Worm (Caenorhabditis elegans) whole organism, L3 larva: Measurements from ENCODE around the gene T24E12.1.

Experiments
- R02D3.7 ChIP-seq: fragments of 150-350 bp; optimal IDR thresholded peaks from 2 replicates; lab custom pipeline; 2014; ENCODE audit warnings: missing biosample characterization, missing genetic modification characterization
- aly-2 ChIP-seq: fragments of 150-350 bp; optimal IDR thresholded peaks from 2 replicates; lab custom pipeline; 2014; ENCODE audit warnings: missing biosample characterization, missing genetic modification characterization
- ama-1 ChIP-seq: fragments of 150-350 bp; optimal IDR thresholded peaks from 2 replicates; lab custom pipeline; 2018
- ceh-16 ChIP-seq: sonication (generic microtip); optimal IDR thresholded peaks from 2 replicates; lab custom pipeline; 2017; ENCODE audit warnings: missing biosample characterization, missing genetic modification characterization
- ceh-28 ChIP-seq: fragments of 150-350 bp; optimal IDR thresholded peaks from 2 replicates; lab custom pipeline; 2014; ENCODE audit warnings: missing biosample characterization, missing genetic modification reagents, missing genetic modification characterization
- ceh-9 ChIP-seq: sonication (generic microtip); optimal IDR thresholded peaks from 2 replicates; lab custom pipeline; 2018; ENCODE audit warnings: missing biosample characterization, missing genetic modification characterization
- daf-12 ChIP-seq: fragments of 150-350 bp; optimal IDR thresholded peaks from 2 replicates; lab custom pipeline; 2014; ENCODE audit warnings: missing biosample characterization, missing genetic modification reagents, missing genetic modification characterization
- egl-27 ChIP-seq: sonication (generic microtip); optimal IDR thresholded peaks from 4 replicates; lab custom pipeline; 2017; ENCODE audit warnings: missing biosample characterization, missing genetic modification reagents, missing genetic modification characterization
- egl-5 ChIP-seq: fragments of 150-350 bp; optimal IDR thresholded peaks from 2 replicates; lab custom pipeline; 2017; ENCODE audit warnings: missing biosample characterization, missing genetic modification reagents, missing genetic modification characterization, inconsistent platforms
- elt-1 ChIP-seq: fragments of 150-350 bp; optimal IDR thresholded peaks from 2 replicates; lab custom pipeline; 2014; ENCODE audit warnings: missing biosample characterization, missing genetic modification characterization
- elt-2 ChIP-seq: sonication (generic microtip); optimal IDR thresholded peaks from 2 replicates; lab custom pipeline; 2016; ENCODE audit warnings: missing genetic modification reagents, mild to moderate bottlenecking, missing genetic modification characterization, missing compliant biosample characterization
- elt-3 ChIP-seq, 3 experiments: fragments of 150-350 bp in 1 of 3; sonication (generic microtip) in 2 of 3; optimal IDR thresholded peaks; 2 replicates in 2 of 3; 4 replicates in 1 of 3; lab custom pipeline; 2014 to 2017; ENCODE audit warnings: missing biosample characterization in 3 of 3, missing genetic modification characterization in 3 of 3
- eor-1 ChIP-seq, 2 experiments: fragments of 150-350 bp; optimal IDR thresholded peaks; 2 replicates each; lab custom pipeline; 2014 to 2018; ENCODE audit warnings: missing biosample characterization in 2 of 2, missing genetic modification characterization in 2 of 2
- fkh-10 ChIP-seq: sonication (generic microtip); optimal IDR thresholded peaks from 2 replicates; lab custom pipeline; 2017; ENCODE audit warnings: missing biosample characterization, missing genetic modification reagents, missing genetic modification characterization
- fkh-2 ChIP-seq: fragments of 150-350 bp; optimal IDR thresholded peaks from 2 replicates; lab custom pipeline; 2014; ENCODE audit warnings: missing biosample characterization, missing genetic modification reagents, missing genetic modification characterization
- fos-1 ChIP-seq: fragments of 150-350 bp; optimal IDR thresholded peaks from 2 replicates; lab custom pipeline; 2014; ENCODE audit warnings: missing biosample characterization, missing genetic modification characterization
- hmg-11 ChIP-seq: sonication (generic microtip); optimal IDR thresholded peaks from 2 replicates; lab custom pipeline; 2016; ENCODE audit warnings: missing genetic modification characterization, missing compliant biosample characterization
- jun-1 ChIP-seq: fragments of 150-350 bp; optimal IDR thresholded peaks from 2 replicates; lab custom pipeline; 2014; ENCODE audit warnings: missing biosample characterization, missing genetic modification reagents, missing genetic modification characterization
- lin-15B ChIP-seq: fragments of 150-350 bp; optimal IDR thresholded peaks from 2 replicates; lab custom pipeline; 2014; ENCODE audit warnings: missing biosample characterization, missing genetic modification characterization
- lin-39 ChIP-seq: fragments of 150-350 bp; optimal IDR thresholded peaks from 2 replicates; lab custom pipeline; 2018; ENCODE audit warnings: missing biosample characterization, missing genetic modification reagents, missing genetic modification characterization
- lsy-12 ChIP-seq: sonication (generic microtip); optimal IDR thresholded peaks from 2 replicates; lab custom pipeline; 2016; ENCODE audit warnings: mild to moderate bottlenecking, missing genetic modification characterization, missing compliant biosample characterization
- mml-1 ChIP-seq: fragments of 150-350 bp; sonication (generic microtip); optimal IDR thresholded peaks from 3 replicates; lab custom pipeline; 2014; ENCODE audit warnings: missing biosample characterization, missing genetic modification characterization
- nfya-1 ChIP-seq: sonication (generic microtip); optimal IDR thresholded peaks from 2 replicates; lab custom pipeline; 2017; ENCODE audit warnings: missing genetic modification characterization, mild to moderate bottlenecking, missing compliant biosample characterization, antibody characterized with exemption, moderate library complexity; ENCODE audit not compliant: insufficient read depth
- nhr-11 ChIP-seq: fragments of 150-350 bp; optimal IDR thresholded peaks from 2 replicates; lab custom pipeline; 2014; ENCODE audit warnings: missing biosample characterization, missing genetic modification characterization
- nhr-12 ChIP-seq: fragments of 150-350 bp; optimal IDR thresholded peaks from 2 replicates; lab custom pipeline; 2014; ENCODE audit warnings: missing biosample characterization, missing genetic modification characterization
- nhr-23 ChIP-seq: fragments of 150-350 bp; optimal IDR thresholded peaks from 2 replicates; lab custom pipeline; 2014; ENCODE audit warnings: missing biosample characterization, missing genetic modification reagents, missing genetic modification characterization
- nhr-237 ChIP-seq: fragments of 150-350 bp; optimal IDR thresholded peaks from 2 replicates; lab custom pipeline; 2014; ENCODE audit warnings: missing biosample characterization, missing genetic modification characterization
- nhr-25 ChIP-seq: sonication (generic microtip); optimal IDR thresholded peaks from 2 replicates; lab custom pipeline; 2017; ENCODE audit warnings: missing biosample characterization, missing genetic modification characterization
- nhr-28 ChIP-seq: fragments of 150-350 bp; optimal IDR thresholded peaks from 2 replicates; lab custom pipeline; 2014; ENCODE audit warnings: missing biosample characterization, missing genetic modification characterization
- nhr-43 ChIP-seq: sonication (generic microtip); optimal IDR thresholded peaks from 2 replicates; lab custom pipeline; 2016; ENCODE audit warnings: mild to moderate bottlenecking, missing genetic modification characterization, missing compliant biosample characterization; ENCODE audit not compliant: poor library complexity, severe bottlenecking
- nhr-67 ChIP-seq: fragments of 150-350 bp; optimal IDR thresholded peaks from 2 replicates; lab custom pipeline; 2014; ENCODE audit warnings: missing biosample characterization, missing genetic modification characterization
- nhr-76 ChIP-seq: fragments of 150-350 bp; sonication (generic microtip); optimal IDR thresholded peaks from 5 replicates; lab custom pipeline; 2014; ENCODE audit warnings: missing biosample characterization, missing genetic modification characterization
- nhr-77 ChIP-seq: fragments of 150-350 bp; optimal IDR thresholded peaks from 2 replicates; lab custom pipeline; 2014; ENCODE audit warnings: missing biosample characterization, missing genetic modification characterization
- pha-4 ChIP-seq: fragments of 150-350 bp; optimal IDR thresholded peaks from 2 replicates; lab custom pipeline; 2014; ENCODE audit warnings: missing biosample characterization, missing genetic modification reagents, missing genetic modification characterization
- pqm-1 ChIP-seq: fragments of 150-350 bp; optimal IDR thresholded peaks from 2 replicates; lab custom pipeline; 2017; ENCODE audit warnings: missing biosample characterization, missing genetic modification characterization, inconsistent platforms
- sea-2 ChIP-seq: fragments of 150-350 bp; sonication (generic microtip); optimal IDR thresholded peaks from 4 replicates; lab custom pipeline; 2014; ENCODE audit warnings: missing biosample characterization, missing genetic modification reagents, missing genetic modification characterization
- skn-1 ChIP-seq: fragments of 150-350 bp; optimal IDR thresholded peaks from 2 replicates; lab custom pipeline; 2014; ENCODE audit warnings: missing biosample characterization, missing genetic modification characterization
- snpc-4 ChIP-seq: fragments of 150-350 bp; optimal IDR thresholded peaks from 2 replicates; lab custom pipeline; 2014; ENCODE audit warnings: missing biosample characterization, missing genetic modification characterization
- unc-39 ChIP-seq: sonication (generic microtip); optimal IDR thresholded peaks from 4 replicates; lab custom pipeline; 2017; ENCODE audit warnings: missing biosample characterization, missing genetic modification characterization
- unc-62 ChIP-seq: fragments of 150-350 bp; sonication (generic microtip); optimal IDR thresholded peaks from 4 replicates; lab custom pipeline; 2014; ENCODE audit warnings: missing biosample characterization, missing genetic modification reagents, missing genetic modification characterization
- zag-1 ChIP-seq: fragments of 150-350 bp; optimal IDR thresholded peaks from 2 replicates; lab custom pipeline; 2014; ENCODE audit warnings: missing biosample characterization, missing genetic modification characterization
- ztf-4 ChIP-seq: fragments of 150-350 bp; optimal IDR thresholded peaks from 2 replicates; lab custom pipeline; 2014; ENCODE audit warnings: missing biosample characterization, missing genetic modification characterization

T24E12.1 gene

DNA sequence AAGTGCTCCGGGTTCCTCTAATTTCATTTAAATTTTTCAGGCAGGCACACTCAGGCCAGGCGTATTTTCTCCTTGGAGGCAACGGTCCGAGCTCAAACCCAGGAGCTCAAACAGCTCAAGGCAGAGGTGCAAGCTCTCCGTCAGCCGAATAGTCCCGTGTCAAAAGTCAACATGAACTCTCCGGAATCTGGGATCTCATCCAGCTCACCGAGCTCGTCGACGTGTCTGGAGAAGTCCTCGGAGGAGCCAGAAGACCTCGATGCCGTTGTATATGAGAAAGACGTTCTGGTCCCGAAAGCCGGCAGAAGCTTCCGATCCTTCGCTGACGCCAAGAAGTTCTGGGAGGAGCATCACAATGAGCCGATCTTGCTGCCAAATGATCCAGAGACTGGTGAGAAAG, 399 bp downstream of the T24E12.1 start:
- TF ChIP-seq nhr-23 (tag; lab: Kevin White, UChicago) (no peak), nfya-1 (no peak), elt-2 (no peak), ceh-16 (no peak), lsy-12 (tag; lab: Kevin White, UChicago) (no peak), nhr-237 (tag; lab: Kevin White, UChicago) (no peak), ama-1 (lab: Kevin White, UChicago) (no peak), daf-12 (tag; lab: Kevin White, UChicago) (no peak), fkh-10 (GFP tag; lab: Kevin White, UChicago) (no peak), nhr-28 (tag; lab: Kevin White, UChicago) (no peak), hmg-11 (tag; lab: Kevin White, UChicago) (no peak), zag-1 (tag; lab: Kevin White, UChicago) (no peak), jun-1 (tag; lab: Kevin White, UChicago) (no peak), sea-2 (GFP tag; lab: Kevin White, UChicago) (no peak), aly-2 (tag; lab: Kevin White, UChicago) (no peak), R02D3.7 (tag; lab: Kevin White, UChicago) (no peak), egl-5 (tag; lab: Kevin White, UChicago) (no peak)

DNA sequence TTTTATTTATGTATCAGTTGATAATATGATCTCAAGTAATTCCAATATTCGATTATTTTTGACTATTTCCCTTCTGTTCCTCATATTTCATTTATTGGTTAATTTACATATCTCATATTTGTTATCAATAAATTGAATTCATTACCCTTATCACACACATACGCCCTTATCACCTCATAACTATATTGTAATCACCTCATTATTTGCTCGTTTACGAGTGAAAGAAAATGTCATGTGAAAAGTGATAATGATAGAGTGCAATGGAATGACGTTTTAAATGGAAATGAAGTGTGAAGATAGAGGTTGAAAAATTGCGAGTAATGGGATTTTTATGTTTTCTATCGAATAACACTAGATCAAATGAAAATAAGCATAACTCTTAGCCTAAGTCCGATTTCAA, 1.2 kb downstream of the T24E12.1 start:
- TF ChIP-seq lin-39 (tag; lab: Kevin White, UChicago) (no peak), nhr-12 (no peak), pha-4 (tag; lab: Kevin White, UChicago) (peak; percentile 92), lin-15B (tag; lab: Kevin White, UChicago) (no peak), snpc-4 (tag; lab: Kevin White, UChicago) (no peak), fkh-10 (GFP tag; lab: Kevin White, UChicago) (no peak), unc-62 (GFP tag; lab: Kevin White, UChicago) (no peak), ceh-28 (no peak), sea-2 (GFP tag; lab: Kevin White, UChicago) (no peak), nhr-43 (tag; lab: Kevin White, UChicago) (no peak), ceh-16 (no peak), pqm-1 (tag; lab: Kevin White, UChicago) (peak; percentile 100), nhr-28 (tag; lab: Kevin White, UChicago) (no peak), daf-12 (tag; lab: Kevin White, UChicago) (no peak), nhr-77 (tag; lab: Kevin White, UChicago) (no peak), elt-2 (peak; percentile 100), elt-1 (no peak), hmg-11 (tag; lab: Kevin White, UChicago) (no peak), unc-39 (tag; lab: Kevin White, UChicago) (no peak), egl-27 (peak; percentile 46), eor-1 (tag; optimal IDR thresholded peaks at IDR 0.05; lab: Kevin White, UChicago) (no peak), mml-1 (no peak), ceh-9 (no peak), jun-1 (tag; lab: Kevin White, UChicago) (peak; percentile 96), nfya-1 (no peak), elt-3 (tag; optimal IDR thresholded peaks at IDR 0.05; lab: Kevin White, UChicago) (no peak), fos-1 (tag; lab: Kevin White, UChicago) (peak; percentile 63), nhr-67 (tag; lab: Kevin White, UChicago) (no peak), nhr-11 (no peak), fkh-2 (no peak), nhr-25 (tag; lab: Kevin White, UChicago) (no peak), zag-1 (tag; lab: Kevin White, UChicago) (no peak), ztf-4 (tag; lab: Kevin White, UChicago) (no peak), nhr-76 (tag; lab: Kevin White, UChicago) (no peak), skn-1 (tag; lab: Kevin White, UChicago) (peak; percentile 35), ama-1 (lab: Kevin White, UChicago) (no peak)
